Fruit fly (Drosophila melanogaster) whole organism, embryonic: Measurements from ENCODE around the gene CG3339.

ENCODE experiments used
- CG17829 ChIP-seq: fragments of 200-800 bp; optimal IDR thresholded peaks from 2 replicates; lab custom pipeline; 2019; ENCODE audit warnings: missing biosample characterization, mild to moderate bottlenecking, missing genetic modification characterization, moderate library complexity
- CG3065 ChIP-seq: fragments of 200-800 bp; sonication (Bioruptor generic); optimal IDR thresholded peaks from 2 replicates; lab custom pipeline; 2016; ENCODE audit warnings: missing biosample characterization, missing genetic modification characterization
- CG6683 ChIP-seq: fragments of 200-800 bp; sonication (Bioruptor generic); optimal IDR thresholded peaks from 2 replicates; lab custom pipeline; 2017; ENCODE audit warnings: missing biosample characterization, mild to moderate bottlenecking, missing genetic modification characterization, missing genetic modification reagents
- CG9609 ChIP-seq: fragments of 200-800 bp; sonication (Bioruptor generic); optimal IDR thresholded peaks from 3 replicates; lab custom pipeline; 2016; ENCODE audit warnings: missing biosample characterization, missing genetic modification characterization
- D19A ChIP-seq: fragments of 200-800 bp; optimal IDR thresholded peaks from 3 replicates; lab custom pipeline; 2019; ENCODE audit warnings: missing biosample characterization, mild to moderate bottlenecking, missing genetic modification characterization, moderate library complexity
- NFAT ChIP-seq: fragments of 200-800 bp; sonication (Bioruptor generic); IDR thresholded peaks from 2 replicates; pipeline ENCODE4 v1.3.6; 2022; ENCODE audit warnings: missing biosample characterization, missing genetic modification characterization
- Ptx1 ChIP-seq: fragments of 200-800 bp; sonication (Bioruptor generic); IDR thresholded peaks from 2 replicates; pipeline ENCODE4 v1.3.6; 2022; ENCODE audit warnings: missing biosample characterization, missing genetic modification characterization
- jing ChIP-seq: fragments of 200-800 bp; sonication (Bioruptor generic); optimal IDR thresholded peaks from 2 replicates; lab custom pipeline; 2018; ENCODE audit warnings: missing biosample characterization, mild to moderate bottlenecking, missing genetic modification characterization
- mam ChIP-seq: fragments of 200-800 bp; sonication (Bioruptor generic); optimal IDR thresholded peaks from 3 replicates; lab custom pipeline; 2016; ENCODE audit warnings: missing biosample characterization, missing genetic modification characterization
- tgo ChIP-seq: fragments of 200-800 bp; sonication (Bioruptor generic); IDR thresholded peaks from 3 replicates; pipeline ENCODE4 v1.3.6; 2022; ENCODE audit warnings: missing biosample characterization, missing genetic modification characterization
- zen2 ChIP-seq: fragments of 200-800 bp; sonication (Bioruptor generic); IDR thresholded peaks from 3 replicates; pipeline ENCODE4 v1.3.6; 2022; ENCODE audit warnings: missing biosample characterization, missing genetic modification characterization; ENCODE audit not compliant: partially characterized antibody

DNA sequence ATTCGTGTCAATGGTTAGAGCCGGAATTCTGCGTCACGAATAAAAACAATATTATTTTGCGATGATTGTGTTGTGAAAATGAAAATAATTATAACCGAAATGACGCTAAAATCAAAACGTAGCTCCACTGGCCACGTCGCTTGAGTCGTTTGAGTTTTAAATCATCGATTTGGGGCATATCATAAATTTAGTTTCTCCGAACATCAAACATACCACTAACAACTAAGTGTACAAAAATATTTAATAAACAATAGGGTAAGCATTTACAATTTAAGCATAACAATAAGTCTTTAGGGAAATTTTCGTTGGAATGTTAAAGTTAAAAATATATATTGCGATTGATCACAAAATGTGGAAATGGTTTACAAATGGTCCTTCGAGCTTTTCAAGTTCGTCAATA lies 71.2 kb downstream of the CG3339 start, which contains the start of the genes TTLL6B and TfIIA-L:
- TF ChIP-seq CG6683 (GFP tag; lab: Kevin White, UChicago) (no peak), D19A (tag; lab: Kevin White, UChicago) (no peak), mam (GFP tag; lab: Kevin White, UChicago) (no peak), NFAT (GFP tag; lab: Robert Waterston, UW) (no peak), Ptx1 (GFP tag; lab: Robert Waterston, UW) (no peak), CG3065 (GFP tag; lab: Kevin White, UChicago) (no peak), jing (no peak), CG9609 (GFP tag; lab: Kevin White, UChicago) (no peak), tgo (GFP tag; lab: Robert Waterston, UW) (no peak), CG17829 (no peak), zen2 (no peak)
